Worm (Caenorhabditis elegans) whole organism, L1 larva: Measurements from ENCODE around the gene srh-38.

ENCODE experiments used
- C16A3.4 ChIP-seq: fragments of 150-350 bp; optimal IDR thresholded peaks from 2 replicates; lab custom pipeline; 2014; ENCODE audit warnings: missing biosample characterization, missing genetic modification characterization
- F16B12.6 ChIP-seq: fragments of 150-350 bp; optimal IDR thresholded peaks from 2 replicates; lab custom pipeline; 2014; ENCODE audit warnings: missing biosample characterization, missing genetic modification characterization
- Y116A8C.19 ChIP-seq: sonication (generic microtip); optimal IDR thresholded peaks from 2 replicates; lab custom pipeline; 2016; ENCODE audit warnings: missing compliant biosample characterization, missing genetic modification characterization, borderline replicate concordance
- alr-1 ChIP-seq: fragments of 200-800 bp; sonication (Bioruptor generic); optimal IDR thresholded peaks from 2 replicates; lab custom pipeline; 2018; ENCODE audit warnings: borderline replicate concordance, mild to moderate bottlenecking, missing genetic modification characterization, missing compliant biosample characterization
- aly-2 ChIP-seq: fragments of 150-350 bp; optimal IDR thresholded peaks from 2 replicates; lab custom pipeline; 2014; ENCODE audit warnings: missing biosample characterization, missing genetic modification characterization
- ceh-88 ChIP-seq: fragments of 200-800 bp; sonication (Bioruptor generic); IDR thresholded peaks from 2 replicates; pipeline ENCODE4 v1.3.6; 2022; ENCODE audit warnings: missing genetic modification characterization, missing compliant biosample characterization
- dsc-1 ChIP-seq: sonication (generic microtip); optimal IDR thresholded peaks from 2 replicates; lab custom pipeline; 2016; ENCODE audit warnings: mild to moderate bottlenecking, missing genetic modification characterization, missing compliant biosample characterization
- efl-1 ChIP-seq, 4 experiments: fragments of 150-350 bp; optimal IDR thresholded peaks in 3 of 4; peaks in 1 of 4; 1 replicate in 1 of 4; 2 replicates in 3 of 4; lab custom pipeline; 2014; ENCODE audit warnings: missing biosample characterization in 2 of 4, missing genetic modification characterization in 2 of 4, missing genetic modification reagents in 2 of 4
- egl-27 ChIP-seq, 2 experiments: fragments of 150-350 bp in 1 of 2; sonication (generic microtip); optimal IDR thresholded peaks; 3 replicates each; lab custom pipeline; 2017 to 2018; ENCODE audit warnings: missing biosample characterization in 2 of 2, missing genetic modification characterization in 2 of 2, missing genetic modification reagents in 2 of 2
- elt-2 ChIP-seq: sonication (generic microtip); optimal IDR thresholded peaks from 2 replicates; lab custom pipeline; 2016; ENCODE audit warnings: missing genetic modification characterization, mild to moderate bottlenecking, inconsistent platforms, missing compliant biosample characterization, missing genetic modification reagents
- fkh-10 ChIP-seq: sonication (generic microtip); optimal IDR thresholded peaks from 2 replicates; lab custom pipeline; 2017; ENCODE audit warnings: missing biosample characterization, missing genetic modification reagents, missing genetic modification characterization
- fkh-4 ChIP-seq: sonication (generic microtip); optimal IDR thresholded peaks from 2 replicates; lab custom pipeline; 2016; ENCODE audit warnings: missing compliant biosample characterization, missing genetic modification characterization, borderline replicate concordance
- fkh-8 ChIP-seq: sonication (generic microtip); optimal IDR thresholded peaks from 2 replicates; lab custom pipeline; 2016; ENCODE audit warnings: mild to moderate bottlenecking, missing genetic modification characterization, missing compliant biosample characterization
- hlh-4 ChIP-seq: sonication (generic microtip); optimal IDR thresholded peaks from 2 replicates; lab custom pipeline; 2016; ENCODE audit warnings: mild to moderate bottlenecking, missing genetic modification characterization, missing compliant biosample characterization
- hpl-2 ChIP-seq: fragments of 150-350 bp; optimal IDR thresholded peaks from 2 replicates; lab custom pipeline; 2014; ENCODE audit warnings: missing biosample characterization, missing genetic modification reagents, missing genetic modification characterization
- irx-1 ChIP-seq: sonication (generic microtip); optimal IDR thresholded peaks from 2 replicates; lab custom pipeline; 2016; ENCODE audit warnings: missing genetic modification characterization, missing compliant biosample characterization
- isw-1 ChIP-seq: fragments of 200-800 bp; sonication (Bioruptor generic); IDR thresholded peaks from 2 replicates; pipeline ENCODE4 v1.3.6; 2022; ENCODE audit warnings: missing genetic modification characterization, missing compliant biosample characterization
- lin-13 ChIP-seq: fragments of 150-350 bp; optimal IDR thresholded peaks from 2 replicates; lab custom pipeline; 2014; ENCODE audit warnings: missing biosample characterization, missing genetic modification reagents, missing genetic modification characterization
- lin-15B ChIP-seq: fragments of 150-350 bp; sonication (generic microtip); optimal IDR thresholded peaks from 3 replicates; lab custom pipeline; 2014; ENCODE audit warnings: missing biosample characterization, missing genetic modification characterization
- lin-39 ChIP-seq: fragments of 150-350 bp; optimal IDR thresholded peaks from 2 replicates; lab custom pipeline; 2014; ENCODE audit warnings: missing biosample characterization, missing genetic modification reagents, missing genetic modification characterization
- lir-3 ChIP-seq: sonication (generic microtip); optimal IDR thresholded peaks from 2 replicates; lab custom pipeline; 2016; ENCODE audit warnings: mild to moderate bottlenecking, missing genetic modification characterization, moderate library complexity, missing compliant biosample characterization; ENCODE audit not compliant: poor library complexity
- mab-9 ChIP-seq: fragments of 200-800 bp; sonication (Bioruptor generic); IDR thresholded peaks from 2 replicates; pipeline ENCODE4 v1.3.6; 2022; ENCODE audit warnings: missing genetic modification reagents, missing genetic modification characterization, missing compliant biosample characterization
- mep-1 ChIP-seq: fragments of 150-350 bp; optimal IDR thresholded peaks from 2 replicates; lab custom pipeline; 2014; ENCODE audit warnings: missing biosample characterization, missing genetic modification characterization
- nhr-28 ChIP-seq: fragments of 150-350 bp; optimal IDR thresholded peaks from 2 replicates; lab custom pipeline; 2014; ENCODE audit warnings: missing biosample characterization, missing genetic modification characterization
- nhr-85 ChIP-seq: sonication (generic microtip); peaks from one replicate; lab custom pipeline; 2016; ENCODE audit warnings: missing genetic modification characterization, inconsistent platforms, missing compliant biosample characterization
- pag-3 ChIP-seq: sonication (generic microtip); optimal IDR thresholded peaks from 2 replicates; lab custom pipeline; 2017; ENCODE audit warnings: missing genetic modification characterization, mild to moderate bottlenecking, missing compliant biosample characterization, antibody characterized with exemption, borderline replicate concordance; ENCODE audit not compliant: insufficient read depth
- pqm-1 ChIP-seq: sonication (generic microtip); optimal IDR thresholded peaks from 3 replicates; lab custom pipeline; 2017; ENCODE audit warnings: missing biosample characterization, missing genetic modification characterization
- snpc-4 ChIP-seq: fragments of 150-350 bp; optimal IDR thresholded peaks from 2 replicates; lab custom pipeline; 2014; ENCODE audit warnings: missing biosample characterization, missing genetic modification characterization
- snu-23 ChIP-seq: sonication (generic microtip); optimal IDR thresholded peaks from 2 replicates; lab custom pipeline; 2016; ENCODE audit warnings: missing genetic modification characterization, missing compliant biosample characterization
- sox-4 ChIP-seq: sonication (generic microtip); optimal IDR thresholded peaks from 2 replicates; lab custom pipeline; 2016; ENCODE audit warnings: missing genetic modification characterization, missing compliant biosample characterization
- tbx-2 ChIP-seq: sonication (generic microtip); optimal IDR thresholded peaks from 2 replicates; lab custom pipeline; 2016; ENCODE audit warnings: missing genetic modification characterization, missing compliant biosample characterization
- unc-30 ChIP-seq: sonication (generic microtip); optimal IDR thresholded peaks from 2 replicates; lab custom pipeline; 2017; ENCODE audit warnings: missing biosample characterization, missing genetic modification characterization
- ztf-11 ChIP-seq, 2 experiments: sonication (generic microtip); optimal IDR thresholded peaks; 2 replicates each; lab custom pipeline; 2016 to 2017; ENCODE audit warnings: missing genetic modification characterization in 2 of 2, missing biosample characterization in 1 of 2, missing compliant biosample characterization in 1 of 2

srh-38 gene

DNA sequence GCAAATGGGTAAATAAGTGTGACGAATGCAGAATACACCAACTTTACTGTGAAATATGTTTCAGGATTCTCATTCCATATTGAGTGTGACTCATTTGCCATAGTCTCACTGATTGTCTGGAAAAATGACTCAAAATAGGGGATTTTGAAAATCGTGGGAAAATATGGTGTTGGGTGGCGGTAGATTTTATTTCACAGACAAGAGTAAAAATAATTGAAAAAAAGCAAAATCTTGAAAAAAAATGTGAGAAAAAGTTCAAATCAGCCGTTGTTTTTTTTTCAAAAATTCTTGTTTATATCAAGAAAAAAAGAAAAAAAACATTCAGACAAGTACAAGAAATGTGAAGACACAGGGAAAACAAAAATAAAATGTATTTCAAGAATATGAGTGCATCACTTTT, at the start of gene srh-38:
TSS of gene srh-38 (minus strand) at position 101 of the 400 bp plus-strand sequence.
- TF ChIP-seq nhr-28 (tag; lab: Kevin White, UChicago) (no peak), unc-30 (tag; lab: Kevin White, UChicago) (no peak), sox-4 (tag; lab: Kevin White, UChicago) (no peak), C16A3.4 (tag; lab: Kevin White, UChicago) (no peak)
- TF ChIP-seq, all 84 proteins: peak for 0

DNA sequence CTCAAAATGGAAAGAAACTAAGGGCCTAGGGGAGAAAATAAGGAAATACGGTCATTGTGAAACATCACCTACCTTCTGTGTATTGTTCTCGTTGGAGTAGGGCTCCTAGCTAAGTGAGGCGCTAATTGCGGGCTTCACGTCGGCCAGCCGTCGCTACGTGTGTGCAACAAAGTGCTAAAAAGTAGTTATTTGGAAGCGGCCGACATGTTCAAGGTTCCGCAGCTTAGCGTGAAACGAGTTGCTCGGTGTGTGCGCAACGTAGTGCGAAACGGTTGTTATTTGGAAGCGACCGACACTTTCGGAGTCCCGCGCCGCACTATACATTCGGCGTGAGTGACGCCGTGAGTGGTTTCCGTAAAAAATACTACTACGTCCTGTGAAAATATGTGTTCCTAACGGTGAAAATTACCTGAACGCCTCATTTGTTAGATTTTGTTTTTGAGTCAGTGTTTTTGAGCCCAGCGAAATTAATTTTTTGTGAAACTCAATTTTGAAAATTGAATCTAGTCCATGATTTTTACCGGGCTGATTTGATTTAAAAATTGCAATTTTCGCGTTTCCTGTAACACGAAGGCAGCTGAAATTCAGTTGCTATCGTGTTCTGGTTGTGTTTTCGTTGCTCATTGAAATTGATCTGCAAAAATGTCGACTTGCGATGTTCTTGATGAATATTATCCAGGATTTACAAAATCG, 49.0 kb upstream of the srh-38 start, which contains the start of gene srw-129:
TSS of gene srw-129 (plus strand) at position 643 of the 693 bp plus-strand sequence.
- no peak for TF ChIP-seq pqm-1 (tag; lab: Kevin White, UChicago)
- no peak for TF ChIP-seq lir-3 (tag; lab: Kevin White, UChicago)
- no peak for TF ChIP-seq elt-2
- no peak for TF ChIP-seq snu-23 (GFP tag; lab: Kevin White, UChicago)
- TF ChIP-seq F16B12.6 (tag; lab: Kevin White, UChicago) = no peak
- no peak for TF ChIP-seq snpc-4 (tag; lab: Kevin White, UChicago)
- TF ChIP-seq hlh-4 (tag; lab: Kevin White, UChicago) = no peak
- TF ChIP-seq, all 84 proteins: peak for 0

DNA sequence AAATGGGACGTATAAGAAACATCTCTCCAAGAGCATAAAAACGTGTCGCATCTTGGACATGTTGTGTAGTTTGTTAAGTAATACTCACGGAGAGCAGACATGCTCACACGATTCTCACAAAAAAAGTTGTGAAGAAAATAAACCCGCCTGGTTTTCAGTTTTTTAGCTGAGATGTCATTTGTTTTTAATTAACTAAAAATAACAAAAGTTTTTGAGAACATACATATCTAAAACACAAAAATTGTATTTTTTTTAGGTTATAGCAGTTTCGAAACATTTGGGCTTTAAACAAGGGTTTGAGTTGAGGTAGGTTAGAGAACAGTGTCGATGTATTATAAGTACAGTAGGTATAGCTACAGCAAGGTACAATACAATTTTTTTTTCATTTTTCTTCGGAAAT, 42.3 kb upstream of the srh-38 start, which contains the start of gene srh-88:
TSS of gene srh-88 (minus strand) at position 101 of the 400 bp plus-strand sequence.
- TF ChIP-seq fkh-10 (GFP tag; lab: Kevin White, UChicago) = no peak
- no peak for TF ChIP-seq irx-1 (tag; lab: Kevin White, UChicago)
- TF ChIP-seq pag-3 (tag; lab: Kevin White, UChicago) = no peak
- no peak for TF ChIP-seq mab-9 (GFP tag; lab: Robert Waterston, UW)
- TF ChIP-seq snpc-4 (tag; lab: Kevin White, UChicago) = no peak
- no peak for TF ChIP-seq tbx-2 (tag; lab: Kevin White, UChicago)
- TF ChIP-seq ceh-88 (GFP tag; lab: Robert Waterston, UW) = no peak
- no peak for TF ChIP-seq pqm-1 (tag; lab: Kevin White, UChicago)
- no peak for TF ChIP-seq fkh-8
- TF ChIP-seq aly-2 = no peak
- no peak for TF ChIP-seq ztf-11 (tag; optimal IDR thresholded peaks at IDR 0.05; lab: Kevin White, UChicago)
- no peak for TF ChIP-seq isw-1 (GFP tag; lab: Robert Waterston, UW)
- TF ChIP-seq hpl-2 (GFP tag; lab: Kevin White, UChicago) = no peak
- TF ChIP-seq egl-27 (tag; optimal IDR thresholded peaks at IDR 0.05; lab: Kevin White, UChicago) = no peak

DNA sequence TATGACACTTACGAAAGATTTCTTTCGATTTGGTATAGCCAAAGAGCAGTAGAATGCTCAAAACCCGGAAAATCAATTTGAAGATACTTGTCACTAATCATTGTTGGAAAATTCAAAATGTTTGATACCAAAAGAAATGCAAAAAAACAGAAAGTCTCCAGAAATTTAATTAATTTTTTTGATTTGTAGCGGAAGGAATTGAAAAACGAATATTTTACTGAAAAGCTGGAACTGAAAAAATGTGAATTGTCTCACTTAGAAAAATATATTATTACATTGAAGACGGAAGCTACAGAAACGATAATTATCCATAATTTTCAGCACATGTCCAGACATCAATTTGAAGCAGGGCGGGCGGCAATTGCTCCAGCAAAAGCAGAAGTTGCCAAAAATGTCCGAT, 40.5 kb upstream of the srh-38 start, which contains the start of gene srw-138:
TSS of gene srw-138 (minus strand) at position 101 of the 400 bp plus-strand sequence.
- TF ChIP-seq lin-15B (tag; lab: Kevin White, UChicago) (no peak), lin-39 (no peak), nhr-28 (tag; lab: Kevin White, UChicago) (no peak), alr-1 (tag; lab: Kevin White, UChicago) (no peak), nhr-85 (no peak), dsc-1 (tag; lab: Kevin White, UChicago) (no peak), efl-1 (optimal IDR thresholded peaks at IDR 0.05; lab: Kevin White, UChicago) (no peak), efl-1 (GFP tag; optimal IDR thresholded peaks at IDR 0.05 in 1 of 2; lab: Kevin White, UChicago) (no peak), mep-1 (tag; lab: Kevin White, UChicago) (no peak), Y116A8C.19 (tag; lab: Kevin White, UChicago) (no peak)

DNA sequence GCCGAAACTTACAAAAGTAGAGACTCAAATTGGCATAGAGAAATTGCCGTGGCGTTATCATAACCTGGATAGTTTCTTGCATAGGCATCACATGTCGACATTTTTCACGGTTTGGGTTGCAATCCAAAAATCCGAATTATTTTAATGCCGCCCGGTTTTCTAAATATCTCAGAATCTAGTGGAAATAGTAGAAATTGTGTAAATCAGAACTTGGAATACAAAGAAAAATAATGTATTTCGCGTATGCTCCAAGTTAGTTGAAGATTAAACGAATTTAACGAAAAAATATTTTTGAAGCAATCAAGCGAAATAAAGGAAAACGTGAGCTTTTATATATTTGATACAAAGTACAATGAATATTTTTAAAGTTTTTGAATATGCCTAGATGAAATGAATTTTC, 38.4 kb upstream of the srh-38 start, which contains the start of gene srw-144:
TSS of gene srw-144 (minus strand) at position 101 of the 400 bp plus-strand sequence.
- TF ChIP-seq lin-13 (GFP tag; lab: Kevin White, UChicago) = no peak
- no peak for TF ChIP-seq aly-2
- TF ChIP-seq efl-1 (optimal IDR thresholded peaks at IDR 0.05; lab: Kevin White, UChicago) = no peak
- TF ChIP-seq efl-1 (GFP tag; optimal IDR thresholded peaks at IDR 0.05 in 1 of 2; lab: Kevin White, UChicago) = peak in 1 of 2 experiments; percentile 5
- TF ChIP-seq fkh-4 (tag; lab: Kevin White, UChicago) = no peak
- TF ChIP-seq hlh-4 (tag; lab: Kevin White, UChicago) = no peak
- TF ChIP-seq, all 84 proteins: peak for 1
